Worm (Caenorhabditis elegans): Measurements from ENCODE around the gene cal-4.

Gene cal-4

DNA sequence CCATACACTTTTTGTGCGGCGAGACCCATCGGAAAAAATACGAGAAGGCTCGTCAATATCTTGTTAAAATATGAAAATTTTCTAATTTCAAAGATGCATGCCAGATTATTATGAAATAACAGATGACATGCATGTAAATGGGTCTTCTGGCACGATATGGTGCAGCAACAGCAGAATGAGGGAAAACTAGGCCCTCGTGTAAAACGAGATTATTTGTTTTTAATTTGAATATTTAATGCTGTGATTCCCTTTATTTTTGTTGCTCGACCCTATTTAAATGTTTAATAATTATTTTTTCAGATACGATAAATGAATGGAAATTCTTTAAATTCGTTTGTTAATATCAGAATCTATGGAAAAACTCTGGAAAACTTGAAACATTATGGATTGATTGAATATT, 40.4 kb downstream of the cal-4 start, which contains the start of gene him-8:
him-8 (plus strand) TSS at position 301 of the 400 bp plus-strand sequence.
- no peak for TF ChIP-seq sup-37 (GFP tag; optimal IDR thresholded peaks at IDR 0.05)
- no peak for TF ChIP-seq hlh-17 (GFP tag; optimal IDR thresholded peaks at IDR 0.05; ENCODE audit: borderline replicate concordance)
- TF ChIP-seq pag-3 (tag; optimal IDR thresholded peaks at IDR 0.05; ENCODE audit: borderline replicate concordance, insufficient read depth): no peak
- no peak for TF ChIP-seq ztf-4 (tag; optimal IDR thresholded peaks at IDR 0.05)
- no peak for TF ChIP-seq C34B4.2 (tag; optimal IDR thresholded peaks at IDR 0.05)

DNA sequence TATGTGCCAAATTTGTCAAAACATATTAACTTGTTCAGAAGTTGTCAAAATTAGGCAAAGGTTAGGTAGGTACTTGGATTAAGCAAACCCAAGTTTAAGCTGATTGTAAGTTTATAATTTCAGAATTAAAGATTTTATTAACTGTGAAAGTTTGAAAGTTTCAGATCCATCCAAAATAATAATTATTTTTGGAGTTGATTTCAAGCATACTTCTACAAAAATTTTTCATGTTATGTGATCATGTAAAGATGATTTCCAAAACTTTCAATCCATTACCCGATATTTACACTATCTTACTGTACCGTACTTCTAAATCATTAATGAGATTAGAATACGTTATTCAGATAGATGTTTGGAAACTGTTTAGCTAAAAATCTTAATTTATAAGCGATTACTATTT, 43.4 kb downstream of the cal-4 start:
- TF ChIP-seq unc-62 (GFP tag; optimal IDR thresholded peaks at IDR 0.05): no peak
- TF ChIP-seq sptf-1 (tag; optimal IDR thresholded peaks at IDR 0.05): no peak
- no peak for TF ChIP-seq nhr-90 (tag; optimal IDR thresholded peaks at IDR 0.05; ENCODE audit: poor library complexity)
- TF ChIP-seq unc-86 (tag; optimal IDR thresholded peaks at IDR 0.05): no peak
- TF ChIP-seq ceh-88 (GFP tag; IDR thresholded peaks at IDR 0.05): no peak
- no peak for TF ChIP-seq egl-13 (tag; optimal IDR thresholded peaks at IDR 0.05)
- TF ChIP-seq isw-1 (GFP tag; IDR thresholded peaks at IDR 0.05): no peak
- no peak for TF ChIP-seq C04F5.9 (tag; optimal IDR thresholded peaks at IDR 0.05)
- TF ChIP-seq skn-1 (tag; optimal IDR thresholded peaks at IDR 0.05): no peak
- TF ChIP-seq blmp-1 (tag; optimal IDR thresholded peaks at IDR 0.05): no peak

DNA sequence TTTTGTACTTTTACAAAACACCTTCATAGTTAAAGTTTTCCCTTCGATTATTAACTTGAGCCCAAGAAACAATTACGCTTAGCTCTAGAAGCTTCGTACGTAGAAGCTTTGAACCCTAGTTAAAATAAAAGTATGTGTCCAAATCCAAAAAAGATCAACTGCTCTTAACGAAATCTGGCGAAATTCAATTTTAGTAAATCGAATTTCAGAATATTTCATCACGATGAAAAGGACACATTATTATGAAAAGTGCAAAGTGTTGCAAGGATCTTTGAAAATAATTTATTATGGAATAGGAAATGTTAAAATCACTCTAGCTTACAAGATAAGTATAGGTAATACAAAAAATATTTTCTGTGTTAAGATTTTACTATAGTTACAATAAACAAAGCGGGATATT, 44.1 kb downstream of the cal-4 start:
- TF ChIP-seq ces-1 (GFP tag; optimal IDR thresholded peaks at IDR 0.05): peak; percentile 28
- peak; percentile 45 for TF ChIP-seq lin-14 (GFP tag; optimal IDR thresholded peaks at IDR 0.05)
- peak; percentile 83 for TF ChIP-seq fkh-10 (GFP tag; optimal IDR thresholded peaks at IDR 0.05)
- no peak for TF ChIP-seq nhr-76 (tag; optimal IDR thresholded peaks at IDR 0.05)

DNA sequence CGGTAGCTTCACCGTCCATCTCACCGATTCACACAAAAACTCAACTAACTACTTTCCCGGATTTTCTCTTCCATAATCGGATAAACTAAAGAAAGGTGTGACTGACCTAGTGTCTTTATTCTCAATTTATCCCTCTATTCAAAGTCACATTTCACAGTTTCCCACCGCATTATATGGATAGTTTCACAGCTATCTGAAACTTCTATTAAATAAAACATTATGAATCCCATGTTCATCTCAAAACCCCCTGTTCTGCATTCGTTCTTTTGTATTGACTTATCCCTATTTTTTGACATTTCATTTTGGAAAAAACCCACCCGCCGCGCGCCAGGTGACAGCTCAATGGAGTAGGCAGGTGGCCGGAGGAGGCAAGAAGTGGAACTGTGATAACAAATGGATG, 46.6 kb downstream of the cal-4 start:
- TF ChIP-seq dsc-1 (tag; optimal IDR thresholded peaks at IDR 0.05): no peak
- TF ChIP-seq ztf-11 (tag; optimal IDR thresholded peaks at IDR 0.05): no peak
- TF ChIP-seq irx-1 (tag; optimal IDR thresholded peaks at IDR 0.05): no peak
- TF ChIP-seq blmp-1 (tag; optimal IDR thresholded peaks at IDR 0.05): peak; percentile 8
- no peak for TF ChIP-seq nhr-84 (tag; optimal IDR thresholded peaks at IDR 0.05)
- TF ChIP-seq ceh-90 (tag; optimal IDR thresholded peaks at IDR 0.05): no peak
- no peak for TF ChIP-seq C04F5.9 (tag; optimal IDR thresholded peaks at IDR 0.05)
- TF ChIP-seq nhr-20 (tag; optimal IDR thresholded peaks at IDR 0.05): no peak
- no peak for TF ChIP-seq F16B12.6 (tag; optimal IDR thresholded peaks at IDR 0.05)
- TF ChIP-seq egl-27 (tag; optimal IDR thresholded peaks at IDR 0.05): no peak
- no peak for TF ChIP-seq alr-1 (tag; optimal IDR thresholded peaks at IDR 0.05; ENCODE audit: borderline replicate concordance)
- TF ChIP-seq lin-14 (GFP tag; optimal IDR thresholded peaks at IDR 0.05): peak; percentile 35
- TF ChIP-seq snpc-4 (tag; optimal IDR thresholded peaks at IDR 0.05): no peak
- TF ChIP-seq nhr-77 (tag; optimal IDR thresholded peaks at IDR 0.05): no peak
- TF ChIP-seq nhr-12 (tag; optimal IDR thresholded peaks at IDR 0.05): no peak
- TF ChIP-seq fos-1 (tag; optimal IDR thresholded peaks at IDR 0.05): no peak
- no peak for TF ChIP-seq nhr-85 (tag)
- TF ChIP-seq sox-4 (tag; optimal IDR thresholded peaks at IDR 0.05): no peak

DNA sequence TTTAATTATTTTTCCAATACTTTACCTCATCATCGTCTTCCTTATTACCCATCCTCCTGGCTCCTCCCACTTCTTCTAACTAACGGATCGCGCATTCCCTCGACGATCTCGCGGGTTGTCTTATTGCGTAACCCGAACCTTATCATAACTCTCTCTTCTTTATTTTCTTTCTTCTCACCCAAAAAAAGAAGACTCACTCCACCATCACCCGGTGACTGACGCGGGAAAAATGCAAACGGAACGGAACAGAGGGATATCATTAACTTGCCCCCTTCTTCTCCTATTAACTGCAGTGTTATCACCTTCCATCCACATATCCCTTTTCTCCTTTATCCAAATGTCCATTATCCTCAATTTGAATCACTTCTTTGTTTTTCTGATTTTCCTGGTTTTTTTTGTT, 48.9 kb downstream of the cal-4 start:
- TF ChIP-seq aly-2 (tag; optimal IDR thresholded peaks at IDR 0.05): no peak
- TF ChIP-seq C34B4.2 (tag; optimal IDR thresholded peaks at IDR 0.05): no peak
- TF ChIP-seq mab-9 (GFP tag; IDR thresholded peaks at IDR 0.05): no peak
- TF ChIP-seq blmp-1 (tag; optimal IDR thresholded peaks at IDR 0.05): peak; percentile 94
- no peak for TF ChIP-seq jun-1 (tag; optimal IDR thresholded peaks at IDR 0.05)
- peak; percentile 13 for TF ChIP-seq lin-14 (GFP tag; optimal IDR thresholded peaks at IDR 0.05)
- no peak for TF ChIP-seq lin-35 (GFP tag; optimal IDR thresholded peaks at IDR 0.05)
- no peak for TF ChIP-seq ets-5 (GFP tag; IDR thresholded peaks at IDR 0.05)
- no peak for TF ChIP-seq elt-3 (tag; optimal IDR thresholded peaks at IDR 0.05)
- no peak for TF ChIP-seq lin-15B (tag; optimal IDR thresholded peaks at IDR 0.05)
- TF ChIP-seq nhr-76 (tag; optimal IDR thresholded peaks at IDR 0.05): no peak
- no peak for TF ChIP-seq nhr-20 (tag; optimal IDR thresholded peaks at IDR 0.05)
- TF ChIP-seq swsn-7 (tag; optimal IDR thresholded peaks at IDR 0.05): no peak
- TF ChIP-seq elt-2 (tag; optimal IDR thresholded peaks at IDR 0.05): no peak
- TF ChIP-seq C16A3.4 (tag; optimal IDR thresholded peaks at IDR 0.05): no peak
- TF ChIP-seq efl-1 (optimal IDR thresholded peaks at IDR 0.05): no peak
- TF ChIP-seq efl-1 (GFP tag; optimal IDR thresholded peaks at IDR 0.05 in 1 of 2): no peak
- TF ChIP-seq skn-1 (tag; optimal IDR thresholded peaks at IDR 0.05): no peak
- no peak for TF ChIP-seq egl-13 (tag; optimal IDR thresholded peaks at IDR 0.05)
